Fruit fly (Drosophila melanogaster): Measurements from ENCODE around the gene Rb97D.

Gene Rb97D

dm6 chr3R:26882230-26883014 lies 6.9 kb upstream of the Rb97D start:
- TF ChIP-seq CG2116 (GFP tag; optimal IDR thresholded peaks at IDR 0.05) (no peak), pros (GFP tag; optimal IDR thresholded peaks at IDR 0.05) (peak; percentile 2), gem (tag; optimal IDR thresholded peaks at IDR 0.05) (peak; percentile 18), ewg (GFP tag; optimal IDR thresholded peaks at IDR 0.05) (peak; percentile 24), sens (GFP tag) (peak; percentile 66), CG10431 (GFP tag; optimal IDR thresholded peaks at IDR 0.05) (no peak), CG8924 (tag; optimal IDR thresholded peaks at IDR 0.05) (peak; percentile 17), Ssrp (tag; optimal IDR thresholded peaks at IDR 0.05) (peak; percentile 11), CG3726 (GFP tag; IDR thresholded peaks at IDR 0.05) (no peak), zen (tag; optimal IDR thresholded peaks at IDR 0.05) (peak; percentile 11), dysf (GFP tag; IDR thresholded peaks at IDR 0.05) (0 out of 3 replicates have a peak, but pooled peaks have one; percentile 29), Rfx (GFP tag; IDR thresholded peaks at IDR 0.05) (0 out of 2 replicates have a peak, but pooled peaks have one; percentile 12), CG6854 (GFP tag; optimal IDR thresholded peaks at IDR 0.05) (no peak), chm (GFP tag; IDR thresholded peaks at IDR 0.05) (peak; percentile 64), run (tag; optimal IDR thresholded peaks at IDR 0.05) (no peak), CG1832 (GFP tag; optimal IDR thresholded peaks at IDR 0.05) (peak; percentile 86), Antp (GFP tag; optimal IDR thresholded peaks at IDR 0.05) (no peak), Xbp1 (GFP tag; optimal IDR thresholded peaks at IDR 0.05) (no peak), tgo (GFP tag; IDR thresholded peaks at IDR 0.05) (no peak), dati (GFP tag; IDR thresholded peaks at IDR 0.05) (no peak), CG1792 (GFP tag; optimal IDR thresholded peaks at IDR 0.05) (no peak), tll (GFP tag; optimal IDR thresholded peaks at IDR 0.05) (peak in 1 of 2 experiments; percentile 62), CG4707 (GFP tag; optimal IDR thresholded peaks at IDR 0.05) (no peak), CG13424 (tag; optimal IDR thresholded peaks at IDR 0.05) (no peak), sob (GFP tag; IDR thresholded peaks at IDR 0.05) (0 out of 2 replicates have a peak, but pooled peaks have one; percentile 12), Opbp (GFP tag; IDR thresholded peaks at IDR 0.05; ENCODE audit: partially characterized antibody) (no peak), vvl (GFP tag; IDR thresholded peaks at IDR 0.05) (0 out of 2 replicates have a peak, but pooled peaks have one; percentile 23), Side (GFP tag; optimal IDR thresholded peaks at IDR 0.05) (no peak), lov (optimal IDR thresholded peaks at IDR 0.05) (no peak), lov (GFP tag; IDR thresholded peaks at IDR 0.05) (peak; percentile 54; the same call in 1 of the 3 replicates), CG30403 (GFP tag; optimal IDR thresholded peaks at IDR 0.05) (no peak), CG2129 (GFP tag; IDR thresholded peaks at IDR 0.05; ENCODE audit: partially characterized antibody) (no peak), kni (GFP tag; optimal IDR thresholded peaks at IDR 0.05) (peak; percentile 43), Lim3 (GFP tag; IDR thresholded peaks at IDR 0.05) (no peak), MTF-1 (GFP tag; optimal IDR thresholded peaks at IDR 0.05; ENCODE audit: borderline replicate concordance) (no peak), ind (GFP tag; optimal IDR thresholded peaks at IDR 0.05) (no peak), chinmo (GFP tag; IDR thresholded peaks at IDR 0.05; ENCODE audit: partially characterized antibody) (0 out of 4 replicates have a peak, but pooled peaks have one; percentile 53), nom (GFP tag; optimal IDR thresholded peaks at IDR 0.05) (no peak), sr (GFP tag; IDR thresholded peaks at IDR 0.05) (peak; percentile 65; the same call in 1 of the 3 replicates), pum (GFP tag; optimal IDR thresholded peaks at IDR 0.05) (no peak), CG11398 (GFP tag; optimal IDR thresholded peaks at IDR 0.05) (no peak), gcm (GFP tag; optimal IDR thresholded peaks at IDR 0.05) (peak; percentile 15), D (optimal IDR thresholded peaks at IDR 0.05) (no peak), D (GFP tag; optimal IDR thresholded peaks at IDR 0.05) (peak; percentile 32), usp (GFP tag; optimal IDR thresholded peaks at IDR 0.05) (no peak), cad (GFP tag; optimal IDR thresholded peaks at IDR 0.05) (peak; percentile 87), bowl (GFP tag; IDR thresholded peaks at IDR 0.05) (no peak), CG3838 (GFP tag; optimal IDR thresholded peaks at IDR 0.05) (no peak), CG12659 (GFP tag; optimal IDR thresholded peaks at IDR 0.05) (no peak)
